Fruit fly (Drosophila melanogaster): Measurements from ENCODE around the gene Men-b.

dm6 chr3R:27128723-27129122 lies 22.7 kb upstream of the Men-b start:
- no peak for TF ChIP-seq D19A (tag; optimal IDR thresholded peaks at IDR 0.05)
- TF ChIP-seq Sry-δ (GFP tag; optimal IDR thresholded peaks at IDR 0.05), result no peak
- TF ChIP-seq sug (tag; optimal IDR thresholded peaks at IDR 0.05), result no peak
- no peak for TF ChIP-seq CG14667 (GFP tag; IDR thresholded peaks at IDR 0.05)
- TF ChIP-seq dmrt99B (tag; optimal IDR thresholded peaks at IDR 0.05), result no peak
- no peak for TF ChIP-seq jing (GFP tag; optimal IDR thresholded peaks at IDR 0.05)
- TF ChIP-seq btn (GFP tag; optimal IDR thresholded peaks at IDR 0.05), result no peak
- no peak for TF ChIP-seq klu (GFP tag; IDR thresholded peaks at IDR 0.05)
- no peak for TF ChIP-seq dan (GFP tag; IDR thresholded peaks at IDR 0.05)
- TF ChIP-seq CG10267 (tag; optimal IDR thresholded peaks at IDR 0.05), result no peak
- TF ChIP-seq CG4360 (GFP tag; IDR thresholded peaks at IDR 0.05), result no peak

Measured in whole organism, embryonic.